Fruit fly (Drosophila melanogaster): ENCODE measurements around the gene CG31668.

The CG31668 gene

DNA sequence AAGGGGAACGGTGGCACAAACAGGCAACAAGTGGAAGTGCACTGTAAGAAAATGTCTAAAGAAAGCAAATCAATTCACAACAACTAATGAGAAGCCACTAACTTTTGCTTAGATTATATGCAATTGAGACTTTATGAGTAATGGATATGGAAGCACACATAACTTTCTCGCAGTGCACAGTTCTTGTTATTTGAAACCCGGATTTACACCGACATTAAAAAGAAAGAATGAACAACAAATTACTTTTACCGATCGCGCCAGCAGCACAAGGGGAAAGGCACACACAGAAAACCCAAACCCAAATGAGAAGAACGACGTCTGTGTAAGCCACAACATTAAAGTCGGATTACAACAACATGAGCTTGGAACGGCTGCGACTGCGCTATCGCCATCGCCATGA is 16.9 kb downstream of the CG31668 start (continued):
- TF ChIP-seq Stat92E (GFP tag; optimal IDR thresholded peaks at IDR 0.05) = peak in 1 of 3 experiments; percentile 93
- peak; percentile 54; the same call in 1 of the 3 replicates for TF ChIP-seq CG7357 (GFP tag; IDR thresholded peaks at IDR 0.05)
- peak; percentile 66 for TF ChIP-seq CG1529 (GFP tag; optimal IDR thresholded peaks at IDR 0.05)
- peak; percentile 59 for TF ChIP-seq slp2 (GFP tag; optimal IDR thresholded peaks at IDR 0.05)
- peak; percentile 65 for TF ChIP-seq CG2678 (tag; optimal IDR thresholded peaks at IDR 0.05)
- peak; percentile 83 for TF ChIP-seq ara (GFP tag; IDR thresholded peaks at IDR 0.05)
- TF ChIP-seq zfh1 (GFP tag; IDR thresholded peaks at IDR 0.05) = peak; percentile 91
- peak; percentile 53 for TF ChIP-seq lmd (GFP tag; IDR thresholded peaks at IDR 0.05)
- peak; percentile 62 for TF ChIP-seq bab2 (GFP tag; optimal IDR thresholded peaks at IDR 0.05)
- TF ChIP-seq ems (GFP tag; optimal IDR thresholded peaks at IDR 0.05) = peak; percentile 13
- TF ChIP-seq CG34422 (GFP tag; IDR thresholded peaks at IDR 0.05) = peak; percentile 69; the same call in 2 of the 3 replicates
- peak; percentile 51; the same call in 1 of the 2 replicates for TF ChIP-seq HLH3B (GFP tag; IDR thresholded peaks at IDR 0.05)
- no peak for TF ChIP-seq wek (GFP tag; optimal IDR thresholded peaks at IDR 0.05)
- TF ChIP-seq CG9932 (GFP tag; IDR thresholded peaks at IDR 0.05) = no peak
- peak; percentile 53; the same call in 1 of the 2 replicates for TF ChIP-seq aop (GFP tag; IDR thresholded peaks at IDR 0.05)
- TF ChIP-seq pan (optimal IDR thresholded peaks at IDR 0.05) = no peak
- TF ChIP-seq pan (GFP tag; optimal IDR thresholded peaks at IDR 0.05 in 1 of 2, IDR thresholded peaks at IDR 0.05 in 1 of 2) = peak in 1 of 2 experiments; percentile 62
- TF ChIP-seq CG12942 (GFP tag; optimal IDR thresholded peaks at IDR 0.05) = peak; percentile 29
- TF ChIP-seq phol (tag; optimal IDR thresholded peaks at IDR 0.05) = peak; percentile 79
- TF ChIP-seq D19B (GFP tag; optimal IDR thresholded peaks at IDR 0.05) = no peak
- peak; percentile 40 for TF ChIP-seq jing (GFP tag; optimal IDR thresholded peaks at IDR 0.05)
- TF ChIP-seq CG11085 (GFP tag; IDR thresholded peaks at IDR 0.05) = 0 out of 2 replicates have a peak, but pooled peaks have one; percentile 8
- peak; percentile 85 for TF ChIP-seq CG17328 (GFP tag; IDR thresholded peaks at IDR 0.05)
- peak; percentile 69 to 72 for TF ChIP-seq Pdp1 (GFP tag; optimal IDR thresholded peaks at IDR 0.05)
- peak; percentile 78 for TF ChIP-seq az2 (GFP tag; optimal IDR thresholded peaks at IDR 0.05)
- TF ChIP-seq hkb (optimal IDR thresholded peaks at IDR 0.05) = no peak
- peak; percentile 60 for TF ChIP-seq hkb (GFP tag; IDR thresholded peaks at IDR 0.05)
- no peak for TF ChIP-seq CG15479 (GFP tag; optimal IDR thresholded peaks at IDR 0.05)
- TF ChIP-seq CG9727 (GFP tag; optimal IDR thresholded peaks at IDR 0.05) = peak; percentile 76
- peak; percentile 76 for TF ChIP-seq fd96Cb (tag; optimal IDR thresholded peaks at IDR 0.05)
- peak; percentile 70 for TF ChIP-seq Atf-2 (GFP tag; optimal IDR thresholded peaks at IDR 0.05)
- TF ChIP-seq croc (GFP tag; conservative IDR thresholded peaks at IDR 0.05) = peak; percentile 72
- peak; percentile 77 for TF ChIP-seq CG12391 (tag; optimal IDR thresholded peaks at IDR 0.05)
- TF ChIP-seq CG33557 (GFP tag; optimal IDR thresholded peaks at IDR 0.05) = peak; percentile 86
- peak; percentile 42 for TF ChIP-seq ewg (GFP tag; optimal IDR thresholded peaks at IDR 0.05)
- no peak for TF ChIP-seq Taf1 (GFP tag; IDR thresholded peaks at IDR 0.05)
- TF ChIP-seq Max (GFP tag; optimal IDR thresholded peaks at IDR 0.05) = peak; percentile 35
- TF ChIP-seq gfzf (GFP tag; optimal IDR thresholded peaks at IDR 0.05) = no peak
- TF ChIP-seq Bdp1 (GFP tag; optimal IDR thresholded peaks at IDR 0.05) = peak; percentile 49
- TF ChIP-seq her (GFP tag; optimal IDR thresholded peaks at IDR 0.05) = peak; percentile 1
- no peak for TF ChIP-seq MBD-R2 (GFP tag; IDR thresholded peaks at IDR 0.05)
- TF ChIP-seq unpg (GFP tag; optimal IDR thresholded peaks at IDR 0.05) = peak; percentile 73
- peak; percentile 73; the same call in 1 of the 2 replicates for TF ChIP-seq ranshi (GFP tag; IDR thresholded peaks at IDR 0.05)
- peak; percentile 7 for TF ChIP-seq tx (GFP tag; optimal IDR thresholded peaks at IDR 0.05)
- TF ChIP-seq CG9609 (GFP tag; optimal IDR thresholded peaks at IDR 0.05) = peak; percentile 66
- peak in 1 of 2 experiments; percentile 94 for TF ChIP-seq bsh (GFP tag; optimal IDR thresholded peaks at IDR 0.05)
- TF ChIP-seq CG5180 (GFP tag; optimal IDR thresholded peaks at IDR 0.05) = peak; percentile 11
- peak; percentile 75 for TF ChIP-seq Mes4 (GFP tag; optimal IDR thresholded peaks at IDR 0.05)
- TF ChIP-seq CG7786 (GFP tag; optimal IDR thresholded peaks at IDR 0.05) = peak; percentile 20
- TF ChIP-seq CG10267 (tag; optimal IDR thresholded peaks at IDR 0.05) = peak; percentile 76
- peak; percentile 88 for TF ChIP-seq CG17829 (tag; optimal IDR thresholded peaks at IDR 0.05)
